Fruit fly (Drosophila melanogaster): Measurements from ENCODE around the gene CG32276.
A peak's percentile ranks its signal among the peaks of the same experiment; 100 is the strongest.

- no peak for TF ChIP-seq fd96Ca (GFP tag; IDR thresholded peaks at IDR 0.05)
- peak; percentile 88 for TF ChIP-seq CG17806 (tag; optimal IDR thresholded peaks at IDR 0.05)
- TF ChIP-seq Snoo (tag; optimal IDR thresholded peaks at IDR 0.05): peak; percentile 90
- peak; percentile 82 for TF ChIP-seq CG9948 (tag; optimal IDR thresholded peaks at IDR 0.05)
- peak; percentile 100 for TF ChIP-seq CG8159 (tag; optimal IDR thresholded peaks at IDR 0.05)
- peak; percentile 85 for TF ChIP-seq CG13204 (GFP tag; optimal IDR thresholded peaks at IDR 0.05)
- TF ChIP-seq CG4496 (GFP tag; IDR thresholded peaks at IDR 0.05): peak; percentile 57; the same call in 2 of the 3 replicates
- TF ChIP-seq rn (GFP tag; IDR thresholded peaks at IDR 0.05): no peak
- no peak for TF ChIP-seq EcR (GFP tag; optimal IDR thresholded peaks at IDR 0.05)
Observed at dm6 chr3L:3245189-3245588, 46.3 kb upstream of the CG32276 start.

Data from whole organism, pupa.